Fruit fly (Drosophila melanogaster): ENCODE results near the gene Pkd2.

Pkd2 gene

dm6 chr2L:12421793-12422691, 24.0 kb downstream of the Pkd2 start (continued):
- TF ChIP-seq Ada2b (GFP tag; IDR thresholded peaks at IDR 0.05), result no peak
- no peak for TF ChIP-seq CG9437 (GFP tag; optimal IDR thresholded peaks at IDR 0.05)
- TF ChIP-seq Oli (tag; optimal IDR thresholded peaks at IDR 0.05), result peak; percentile 30
- TF ChIP-seq YL-1 (GFP tag; optimal IDR thresholded peaks at IDR 0.05), result no peak
- no peak for TF ChIP-seq CG10462 (GFP tag; optimal IDR thresholded peaks at IDR 0.05)
- TF ChIP-seq prd (optimal IDR thresholded peaks at IDR 0.05), result no peak
- TF ChIP-seq prd (GFP tag; IDR thresholded peaks at IDR 0.05), result 0 out of 3 replicates have a peak, but pooled peaks have one; percentile 32
- TF ChIP-seq CG16863 (GFP tag; optimal IDR thresholded peaks at IDR 0.05), result no peak
- TF ChIP-seq CG10147 (GFP tag; optimal IDR thresholded peaks at IDR 0.05), result no peak
- no peak for TF ChIP-seq pzg (GFP tag; optimal IDR thresholded peaks at IDR 0.05)
- TF ChIP-seq lbe (GFP tag; optimal IDR thresholded peaks at IDR 0.05), result no peak
- TF ChIP-seq tin (GFP tag; optimal IDR thresholded peaks at IDR 0.05), result no peak
- peak; percentile 13 for TF ChIP-seq CG12769 (tag; optimal IDR thresholded peaks at IDR 0.05)
- peak; percentile 55 for TF ChIP-seq Rfx (GFP tag; IDR thresholded peaks at IDR 0.05)
- no peak for TF ChIP-seq br (optimal IDR thresholded peaks at IDR 0.05)
- no peak for TF ChIP-seq CG6654 (GFP tag; optimal IDR thresholded peaks at IDR 0.05)
- TF ChIP-seq HLH4C (GFP tag; IDR thresholded peaks at IDR 0.05; ENCODE audit: partially characterized antibody), result peak; percentile 46; the same call in 2 of the 3 replicates
- peak; percentile 21; the same call in 1 of the 2 replicates for TF ChIP-seq Xrp1 (GFP tag; IDR thresholded peaks at IDR 0.05)
- no peak for TF ChIP-seq Elba2 (GFP tag; optimal IDR thresholded peaks at IDR 0.05)
- no peak for TF ChIP-seq CG32767 (GFP tag; IDR thresholded peaks at IDR 0.05)
- peak; percentile 1 for TF ChIP-seq CG12659 (GFP tag; optimal IDR thresholded peaks at IDR 0.05)
- no peak for TF ChIP-seq btn (GFP tag; optimal IDR thresholded peaks at IDR 0.05)
- no peak for TF ChIP-seq Fer2 (tag; optimal IDR thresholded peaks at IDR 0.05)
- no peak for TF ChIP-seq Dp (GFP tag; optimal IDR thresholded peaks at IDR 0.05)
- peak; percentile 71 for TF ChIP-seq Vsx1 (GFP tag; optimal IDR thresholded peaks at IDR 0.05)
- TF ChIP-seq CG6765 (GFP tag; optimal IDR thresholded peaks at IDR 0.05), result no peak
- peak; percentile 15; the same call in 1 of the 3 replicates for TF ChIP-seq ken (GFP tag; IDR thresholded peaks at IDR 0.05)
- no peak for TF ChIP-seq CG2120 (GFP tag; optimal IDR thresholded peaks at IDR 0.05)
- no peak for TF ChIP-seq disco-r (GFP tag; optimal IDR thresholded peaks at IDR 0.05)
- peak in 1 of 2 experiments; percentile 31 for TF ChIP-seq Hr51 (GFP tag; optimal IDR thresholded peaks at IDR 0.05)
- TF ChIP-seq CG10431 (GFP tag; optimal IDR thresholded peaks at IDR 0.05), result no peak
- no peak for TF ChIP-seq vnd (GFP tag; IDR thresholded peaks at IDR 0.05; ENCODE audit: partially characterized antibody)
- peak; percentile 63 to 67 for TF ChIP-seq Trl (optimal IDR thresholded peaks at IDR 0.05)
- no peak for TF ChIP-seq Trl (GFP tag; optimal IDR thresholded peaks at IDR 0.05)
- peak; percentile 52 for TF ChIP-seq CG11504 (tag; optimal IDR thresholded peaks at IDR 0.05)
- peak; percentile 18 for TF ChIP-seq gcm (GFP tag; optimal IDR thresholded peaks at IDR 0.05)
- TF ChIP-seq Nf-YA (GFP tag; IDR thresholded peaks at IDR 0.05), result no peak
- TF ChIP-seq sim (GFP tag; IDR thresholded peaks at IDR 0.05), result no peak
- no peak for TF ChIP-seq Hmx (GFP tag; optimal IDR thresholded peaks at IDR 0.05)
- no peak for TF ChIP-seq CG13775 (GFP tag; optimal IDR thresholded peaks at IDR 0.05)
- no peak for TF ChIP-seq gro (GFP tag; optimal IDR thresholded peaks at IDR 0.05)
- TF ChIP-seq CG18476 (GFP tag; optimal IDR thresholded peaks at IDR 0.05), result no peak
- TF ChIP-seq Mes4 (GFP tag; optimal IDR thresholded peaks at IDR 0.05), result no peak
- TF ChIP-seq CG12155 (GFP tag; optimal IDR thresholded peaks at IDR 0.05), result no peak
- no peak for TF ChIP-seq Camta (GFP tag; optimal IDR thresholded peaks at IDR 0.05)
- TF ChIP-seq Hmr (GFP tag; optimal IDR thresholded peaks at IDR 0.05), result no peak
- no peak for TF ChIP-seq Atf6 (GFP tag; IDR thresholded peaks at IDR 0.05)
- no peak for TF ChIP-seq kay (GFP tag; optimal IDR thresholded peaks at IDR 0.05)
- peak; percentile 58 for TF ChIP-seq Med (GFP tag)
- TF ChIP-seq amos (GFP tag; IDR thresholded peaks at IDR 0.05; ENCODE audit: partially characterized antibody), result peak; percentile 34; the same call in 1 of the 2 replicates

Measured in whole organism, embryonic.